Fruit fly (Drosophila melanogaster): Measurements from ENCODE around the gene jvl.

DNA sequence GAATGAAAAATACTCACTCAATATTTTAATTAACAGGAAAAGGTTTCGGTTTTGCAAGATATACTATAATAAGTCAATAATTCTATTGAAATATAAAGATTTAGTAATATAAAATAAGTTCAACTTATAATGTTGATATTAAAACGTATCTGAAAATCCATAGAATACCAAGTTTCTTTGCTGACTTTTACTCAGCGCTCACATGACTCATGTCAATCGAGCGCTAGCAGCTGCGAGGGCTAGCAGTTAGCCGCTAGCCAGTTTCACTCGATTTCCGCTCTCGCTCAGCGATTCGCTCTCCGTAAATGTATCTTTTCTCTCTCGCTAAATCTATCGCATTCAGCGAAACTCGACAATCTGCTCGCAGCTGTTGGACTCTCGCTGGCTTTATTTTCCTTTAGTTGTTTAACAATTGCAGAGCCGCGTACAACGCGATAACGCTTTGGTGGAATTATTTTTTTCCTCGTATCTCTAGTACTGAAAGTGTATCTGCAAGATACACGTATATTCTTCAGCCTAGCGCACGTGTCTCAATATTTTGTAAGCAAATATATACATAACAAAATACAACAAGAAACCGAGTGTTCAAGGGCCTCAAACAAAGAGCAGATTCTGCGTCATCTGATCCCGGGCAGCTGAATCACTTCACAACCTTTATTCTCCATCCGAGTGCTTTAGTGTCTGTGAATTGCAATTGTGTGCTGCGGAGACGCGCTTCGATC lies 7.9 kb downstream of the jvl start:
- TF ChIP-seq CTCF (optimal IDR thresholded peaks at IDR 0.05) (no peak), CG8478 (optimal IDR thresholded peaks at IDR 0.05) (no peak)

All from S2 (cell line).